Worm (Caenorhabditis elegans): ENCODE results near the gene D1053.2.

- TF ChIP-seq skn-1 (tag; optimal IDR thresholded peaks at IDR 0.05): no peak
- no peak for TF ChIP-seq elt-1 (tag; optimal IDR thresholded peaks at IDR 0.05)
- no peak for TF ChIP-seq fos-1 (tag; optimal IDR thresholded peaks at IDR 0.05)
- no peak for TF ChIP-seq nhr-23 (tag; optimal IDR thresholded peaks at IDR 0.05)
- TF ChIP-seq mdl-1 (tag; optimal IDR thresholded peaks at IDR 0.05): no peak
- no peak for TF ChIP-seq ceh-16 (tag; optimal IDR thresholded peaks at IDR 0.05)
- TF ChIP-seq fkh-10 (GFP tag; optimal IDR thresholded peaks at IDR 0.05): no peak
- TF ChIP-seq jun-1 (tag; optimal IDR thresholded peaks at IDR 0.05): no peak
- no peak for TF ChIP-seq aly-2 (tag; optimal IDR thresholded peaks at IDR 0.05)
- TF ChIP-seq pha-4 (tag; optimal IDR thresholded peaks at IDR 0.05): no peak
Observed at ce11 chrX:11734110-11734509, 6.2 kb downstream of the D1053.2 start.

All from whole organism, L3 larva.